Worm (Caenorhabditis elegans): ENCODE data around the gene col-89.

DNA sequence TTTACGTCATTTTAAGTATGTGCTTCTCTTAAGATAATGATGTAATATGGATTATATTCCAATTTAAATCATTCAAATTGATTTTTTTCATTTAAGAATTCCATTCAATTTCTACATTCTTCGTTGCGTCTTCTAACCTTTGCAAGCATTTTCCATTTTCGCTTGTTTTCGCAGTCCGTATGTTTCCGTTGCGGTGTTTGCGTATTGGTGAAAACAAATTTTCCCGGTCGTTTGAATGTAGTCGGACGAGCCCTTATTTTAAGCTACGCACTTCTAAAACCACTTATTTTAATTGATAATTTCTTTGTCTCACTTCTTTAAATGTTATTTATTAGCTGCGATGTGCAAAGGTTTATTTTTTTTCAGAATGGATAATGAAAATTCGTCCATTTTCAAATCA lies 37.8 kb downstream of the col-89 start, which contains the start of gene mel-28:
- TF ChIP-seq med-1 (GFP tag; optimal IDR thresholded peaks at IDR 0.05; ENCODE audit: insufficient read depth) (no peak), ztf-29 (GFP tag; IDR thresholded peaks at IDR 0.05) (no peak), ztf-23 (GFP tag; IDR thresholded peaks at IDR 0.05) (no peak), T22C8.4 (GFP tag; IDR thresholded peaks at IDR 0.05) (no peak)
